Worm (Caenorhabditis elegans) whole organism, L4 larva: ENCODE measurements around the gene C04B4.1.

Source experiments
- F26F4.8 ChIP-seq: fragments of 200-800 bp; sonication (Bioruptor generic); conservative IDR thresholded peaks from 2 replicates; pipeline ENCODE4 v1.3.6; 2022; ENCODE audit warnings: missing genetic modification characterization, missing compliant biosample characterization
- ama-1 ChIP-seq: fragments of 150-350 bp; optimal IDR thresholded peaks from 2 replicates; lab custom pipeline; 2014; ENCODE audit warnings: inconsistent platforms, mixed read lengths
- attf-4 ChIP-seq: sonication (generic microtip); optimal IDR thresholded peaks from 3 replicates; lab custom pipeline; 2017; ENCODE audit warnings: missing biosample characterization, missing genetic modification characterization
- lin-39 ChIP-seq: fragments of 150-350 bp; optimal IDR thresholded peaks from 2 replicates; lab custom pipeline; 2014; ENCODE audit warnings: missing biosample characterization, missing genetic modification reagents, missing genetic modification characterization
- mdl-1 ChIP-seq, 2 experiments: fragments of 150-350 bp in 1 of 2; sonication (generic microtip) in 1 of 2; optimal IDR thresholded peaks; 2 replicates each; lab custom pipeline; 2014 to 2017; ENCODE audit warnings: missing biosample characterization in 2 of 2, missing genetic modification characterization in 2 of 2
- nhr-11 ChIP-seq: fragments of 150-350 bp; optimal IDR thresholded peaks from 2 replicates; lab custom pipeline; 2014; ENCODE audit warnings: missing biosample characterization, missing genetic modification characterization
- nhr-48 ChIP-seq: sonication (generic microtip); optimal IDR thresholded peaks from 2 replicates; lab custom pipeline; 2016; ENCODE audit warnings: mild to moderate bottlenecking, missing genetic modification characterization, missing compliant biosample characterization

ce11 chrX:12284161-12284560, 3.6 kb downstream of the C04B4.1 start:
- TF ChIP-seq lin-39 (no peak), F26F4.8 (GFP tag; lab: Robert Waterston, UW) (no peak), nhr-48 (tag; lab: Kevin White, UChicago) (no peak), nhr-11 (tag; lab: Kevin White, UChicago) (no peak), attf-4 (no peak), mdl-1 (tag; optimal IDR thresholded peaks at IDR 0.05; lab: Kevin White, UChicago) (no peak), ama-1 (lab: Kevin White, UChicago) (no peak)
